Worm (Caenorhabditis elegans): ENCODE data around the gene bath-15.

The bath-15 gene

ce11 chrIII:7763503-7763902 is 12.3 kb downstream of the bath-15 start, which contains the start of gene mtx-2:
TSS of gene mtx-2 (minus strand) at chrIII:7763603.
- TF ChIP-seq ahr-1 (tag; optimal IDR thresholded peaks at IDR 0.05) = no peak
- TF ChIP-seq lin-11 (tag; optimal IDR thresholded peaks at IDR 0.05) = no peak
- no peak for TF ChIP-seq hlh-8 (tag; optimal IDR thresholded peaks at IDR 0.05)
- no peak for TF ChIP-seq eyg-1 (tag; optimal IDR thresholded peaks at IDR 0.05)
- TF ChIP-seq hlh-15 (tag; optimal IDR thresholded peaks at IDR 0.05) = no peak
- TF ChIP-seq tbx-7 (tag; optimal IDR thresholded peaks at IDR 0.05) = no peak
- TF ChIP-seq F13H6.1 (tag; optimal IDR thresholded peaks at IDR 0.05) = no peak
- no peak for TF ChIP-seq fkh-10 (GFP tag; optimal IDR thresholded peaks at IDR 0.05)
- no peak for TF ChIP-seq tbx-2 (tag; optimal IDR thresholded peaks at IDR 0.05)
- TF ChIP-seq ceh-18 (tag; optimal IDR thresholded peaks at IDR 0.05) = no peak
- TF ChIP-seq pha-4 (tag; optimal IDR thresholded peaks at IDR 0.05) = no peak

DNA sequence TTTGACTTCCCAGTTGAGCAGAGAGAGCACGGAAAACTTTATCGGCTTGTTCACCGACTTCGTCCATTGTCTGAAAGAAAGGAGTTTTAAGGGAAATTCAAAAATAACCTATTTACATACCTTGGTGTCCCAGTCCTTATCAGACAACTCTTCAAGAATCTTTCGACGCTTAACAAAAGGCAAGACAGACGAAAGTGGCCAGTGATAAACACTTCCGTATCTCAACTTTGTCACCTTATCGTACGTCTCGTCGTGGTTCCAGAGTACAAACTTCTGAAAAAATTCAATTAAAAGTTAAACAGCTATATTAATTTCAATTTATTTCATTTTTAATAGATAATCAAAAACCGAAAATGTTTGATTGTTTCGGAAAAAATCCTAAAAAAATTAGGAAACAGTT is 13.6 kb downstream of the bath-15 start:
- no peak for TF ChIP-seq eyg-1 (tag; optimal IDR thresholded peaks at IDR 0.05)
- peak; percentile 80 for TF ChIP-seq elt-2 (tag; optimal IDR thresholded peaks at IDR 0.05)

ce11 chrIII:7758562-7758961 is 17.3 kb downstream of the bath-15 start, which contains the start of gene pcp-1:
TSS of gene pcp-1 (plus strand) at chrIII:7758903.
- peak; percentile 25 for TF ChIP-seq elt-2 (tag; optimal IDR thresholded peaks at IDR 0.05)
- TF ChIP-seq ahr-1 (tag; optimal IDR thresholded peaks at IDR 0.05) = no peak
- no peak for TF ChIP-seq mec-3 (tag; optimal IDR thresholded peaks at IDR 0.05; ENCODE audit: borderline replicate concordance)
- no peak for TF ChIP-seq fkh-6 (tag; optimal IDR thresholded peaks at IDR 0.05)
- no peak for TF ChIP-seq ceh-18 (tag; optimal IDR thresholded peaks at IDR 0.05)

DNA sequence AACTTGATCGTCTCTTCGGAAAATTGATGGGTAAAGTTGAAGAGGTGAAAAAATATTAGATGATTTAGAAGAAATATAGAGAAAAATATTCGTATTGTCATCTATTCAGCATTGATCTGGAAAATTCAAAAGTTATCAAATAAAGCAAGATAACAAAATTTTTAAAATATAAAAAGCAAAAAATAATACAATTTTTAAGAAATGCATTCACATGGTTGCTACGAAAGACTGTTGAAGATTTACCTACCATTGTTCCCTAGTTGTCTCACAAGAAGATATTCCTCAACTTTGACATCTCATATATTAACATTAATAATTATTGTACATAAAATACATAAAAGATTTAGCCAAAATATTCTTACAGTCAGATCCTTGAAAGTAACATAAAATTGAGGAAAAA is 21.5 kb downstream of the bath-15 start, which contains the start of gene cdh-3:
Gene cdh-3, minus strand, starts transcription at position 101 of the 400 bp plus-strand sequence.
- TF ChIP-seq ceh-34 (tag; optimal IDR thresholded peaks at IDR 0.05) (no peak), ceh-14 (tag; optimal IDR thresholded peaks at IDR 0.05) (no peak), K09A11.1 (tag; optimal IDR thresholded peaks at IDR 0.05; ENCODE audit: insufficient read depth) (no peak), T23F11.4 (GFP tag; optimal IDR thresholded peaks at IDR 0.05) (no peak), ttx-3 (tag; optimal IDR thresholded peaks at IDR 0.05) (no peak), pros-1 (tag; optimal IDR thresholded peaks at IDR 0.05) (no peak)

- TF ChIP-seq ref-2 (tag; optimal IDR thresholded peaks at IDR 0.05) (no peak), F13H6.1 (tag; optimal IDR thresholded peaks at IDR 0.05) (no peak), ahr-1 (tag; optimal IDR thresholded peaks at IDR 0.05) (no peak), ceh-22 (tag; optimal IDR thresholded peaks at IDR 0.05) (no peak), ceh-31 (tag; optimal IDR thresholded peaks at IDR 0.05) (no peak)
Observed at ce11 chrIII:7743183-7743582, 32.6 kb downstream of the bath-15 start.

DNA sequence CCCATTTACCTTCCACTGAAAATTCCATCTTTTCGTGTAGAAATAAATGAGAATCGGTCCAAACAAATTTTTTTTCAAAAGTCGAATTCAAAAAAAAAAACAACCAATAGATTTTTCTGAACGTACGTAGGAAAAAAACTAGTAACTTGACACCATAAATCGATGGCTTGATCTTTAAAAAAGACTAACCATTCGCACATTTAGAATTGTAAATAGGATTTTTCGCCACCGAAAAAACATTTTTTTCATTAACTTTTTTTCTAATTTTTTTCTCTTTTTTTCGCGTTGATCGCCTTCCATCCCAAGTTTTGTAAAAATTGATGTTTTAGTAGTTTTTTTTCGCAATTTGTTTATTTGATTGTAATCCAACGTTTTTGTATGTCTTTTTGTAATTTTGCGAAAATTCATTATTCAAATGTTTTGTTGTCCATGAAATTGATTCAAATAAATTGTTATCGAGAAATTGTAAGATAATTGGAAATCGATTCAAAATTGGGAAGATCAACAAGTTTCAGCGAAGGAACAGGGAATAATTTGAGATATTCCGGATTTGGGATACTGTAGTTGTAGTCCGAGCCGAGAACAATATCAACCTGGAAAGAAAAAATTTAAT is 38.1 kb downstream of the bath-15 start:
- TF ChIP-seq elt-2 (tag; optimal IDR thresholded peaks at IDR 0.05) (no peak), ceh-34 (tag; optimal IDR thresholded peaks at IDR 0.05) (peak; percentile 19)

ce11 chrIII:7736806-7737205 is 39.0 kb downstream of the bath-15 start:
- TF ChIP-seq pha-2 (tag; optimal IDR thresholded peaks at IDR 0.05) (peak; percentile 25), lim-6 (tag; optimal IDR thresholded peaks at IDR 0.05) (no peak)

DNA sequence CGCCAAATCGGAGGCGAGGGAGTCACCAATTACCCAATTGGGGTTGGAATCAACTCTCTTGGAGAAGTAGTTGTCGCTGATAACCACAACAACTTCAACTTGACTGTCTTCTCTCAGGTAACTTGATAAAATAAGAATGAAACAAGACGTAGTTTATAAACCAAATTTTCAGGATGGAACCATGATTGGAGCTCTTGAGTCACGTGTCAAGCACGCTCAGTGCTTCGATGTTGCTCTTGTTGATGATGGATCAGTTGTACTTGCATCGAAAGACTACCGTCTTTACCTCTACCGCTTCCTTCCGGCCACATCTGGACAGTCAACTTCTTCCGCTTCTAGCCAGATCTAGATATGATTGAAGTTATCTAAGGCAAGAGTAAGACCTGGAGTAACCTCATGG is 39.8 kb downstream of the bath-15 start:
- no peak for TF ChIP-seq hlh-8 (tag; optimal IDR thresholded peaks at IDR 0.05)
- no peak for TF ChIP-seq sox-2 (GFP tag; IDR thresholded peaks at IDR 0.05)
- no peak for TF ChIP-seq ceh-2 (tag; optimal IDR thresholded peaks at IDR 0.05)
- no peak for TF ChIP-seq hlh-15 (tag; optimal IDR thresholded peaks at IDR 0.05)
- TF ChIP-seq rnt-1 (tag; optimal IDR thresholded peaks at IDR 0.05) = no peak
- TF ChIP-seq ceh-9 (tag; optimal IDR thresholded peaks at IDR 0.05) = no peak
- TF ChIP-seq unc-42 (tag; optimal IDR thresholded peaks at IDR 0.05) = no peak
- TF ChIP-seq ceh-48 (tag; optimal IDR thresholded peaks at IDR 0.05) = no peak
- TF ChIP-seq C08G9.2 (tag; optimal IDR thresholded peaks at IDR 0.05) = no peak
- no peak for TF ChIP-seq F13H6.1 (tag; optimal IDR thresholded peaks at IDR 0.05)
- no peak for TF ChIP-seq ceh-24 (tag; optimal IDR thresholded peaks at IDR 0.05)
- TF ChIP-seq eyg-1 (tag; optimal IDR thresholded peaks at IDR 0.05) = no peak
- TF ChIP-seq K09A11.1 (tag; optimal IDR thresholded peaks at IDR 0.05; ENCODE audit: insufficient read depth) = no peak
- TF ChIP-seq hlh-13 (GFP tag; optimal IDR thresholded peaks at IDR 0.05) = no peak
- no peak for TF ChIP-seq nfya-1 (tag; optimal IDR thresholded peaks at IDR 0.05)
